Fruit fly (Drosophila melanogaster): ENCODE measurements around the gene Bet5.

Gene Bet5

DNA sequence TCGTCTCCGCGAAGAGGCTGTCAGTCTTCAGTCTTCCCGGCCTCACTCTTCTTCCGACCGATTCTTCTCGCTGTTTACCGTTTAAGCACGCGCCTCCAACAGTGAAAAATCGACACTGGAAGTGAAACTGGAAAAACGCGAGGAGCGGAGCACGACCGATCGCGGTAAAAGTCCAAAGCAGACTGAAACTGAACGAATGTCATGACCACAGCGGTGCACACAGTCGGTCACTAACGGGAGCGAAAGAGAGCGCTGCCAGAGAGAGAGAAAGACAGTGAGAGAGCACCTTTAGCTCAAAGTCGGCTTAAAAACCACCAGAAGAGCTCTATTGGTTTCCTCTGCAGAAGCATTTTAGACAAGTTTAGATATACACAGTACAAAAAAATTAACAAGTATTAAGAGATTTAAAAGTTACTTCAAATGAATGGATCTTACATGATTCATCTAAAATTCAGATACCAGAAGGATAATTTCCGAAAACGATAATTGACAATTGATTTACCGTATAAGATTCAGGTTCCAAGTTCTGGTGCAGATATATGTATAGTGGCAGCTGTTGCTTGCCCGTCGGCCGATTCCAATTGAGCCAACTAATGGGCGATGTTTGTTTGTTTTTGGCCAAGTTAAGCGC is 19.6 kb upstream of the Bet5 start, which contains the start of gene CG11498 (continued):
- TF ChIP-seq vri (GFP tag; optimal IDR thresholded peaks at IDR 0.05) (no peak), Eip93F (GFP tag; optimal IDR thresholded peaks at IDR 0.05) (no peak), esn (GFP tag; optimal IDR thresholded peaks at IDR 0.05) (peak; percentile 3), Ets21C (GFP tag; optimal IDR thresholded peaks at IDR 0.05) (no peak), spab (GFP tag; optimal IDR thresholded peaks at IDR 0.05) (no peak), CG10631 (GFP tag; optimal IDR thresholded peaks at IDR 0.05) (no peak), dsx (GFP tag; optimal IDR thresholded peaks at IDR 0.05; ENCODE audit: poor library complexity, severe bottlenecking) (no peak), acj6 (GFP tag; optimal IDR thresholded peaks at IDR 0.05) (no peak), Blimp-1 (GFP tag; optimal IDR thresholded peaks at IDR 0.05) (no peak), Sox14 (GFP tag; optimal IDR thresholded peaks at IDR 0.05) (no peak), CG11294 (GFP tag; IDR thresholded peaks at IDR 0.05) (no peak), fd85E (GFP tag; optimal IDR thresholded peaks at IDR 0.05) (no peak), CG8119 (GFP tag; IDR thresholded peaks at IDR 0.05) (peak; percentile 61; the same call in 2 of the 3 replicates), Hr4 (GFP tag; optimal IDR thresholded peaks at IDR 0.05) (peak; percentile 36), achi (GFP tag; optimal IDR thresholded peaks at IDR 0.05) (no peak), CG8632 (GFP tag; optimal IDR thresholded peaks at IDR 0.05) (no peak), Sox15 (GFP tag; optimal IDR thresholded peaks at IDR 0.05) (no peak), lz (GFP tag; optimal IDR thresholded peaks at IDR 0.05) (no peak), svp (GFP tag) (peak; percentile 54), CG6808 (GFP tag; optimal IDR thresholded peaks at IDR 0.05) (no peak), fd59A (GFP tag; optimal IDR thresholded peaks at IDR 0.05) (no peak), Lpt (GFP tag; optimal IDR thresholded peaks at IDR 0.05) (no peak), CG8319 (GFP tag; optimal IDR thresholded peaks at IDR 0.05) (no peak), net (GFP tag; optimal IDR thresholded peaks at IDR 0.05) (no peak), CG11762 (GFP tag; optimal IDR thresholded peaks at IDR 0.05; ENCODE audit: insufficient read depth) (no peak), Sox102F (GFP tag; optimal IDR thresholded peaks at IDR 0.05) (peak; percentile 18), CG6792 (GFP tag; optimal IDR thresholded peaks at IDR 0.05) (no peak), CG32006 (GFP tag; optimal IDR thresholded peaks at IDR 0.05) (peak; percentile 59), Ets96B (tag; optimal IDR thresholded peaks at IDR 0.05) (no peak), topi (GFP tag; optimal IDR thresholded peaks at IDR 0.05) (no peak), CG1621 (tag; optimal IDR thresholded peaks at IDR 0.05) (no peak), CG3032 (tag; optimal IDR thresholded peaks at IDR 0.05) (no peak)

- TF ChIP-seq CG6792 (GFP tag; optimal IDR thresholded peaks at IDR 0.05): no peak
- TF ChIP-seq CG6276 (GFP tag; optimal IDR thresholded peaks at IDR 0.05): peak; percentile 34
- no peak for TF ChIP-seq fd59A (GFP tag; optimal IDR thresholded peaks at IDR 0.05)
- no peak for TF ChIP-seq fkh (GFP tag; optimal IDR thresholded peaks at IDR 0.05)
- TF ChIP-seq CG6808 (GFP tag; optimal IDR thresholded peaks at IDR 0.05): no peak
- TF ChIP-seq CG8632 (GFP tag; optimal IDR thresholded peaks at IDR 0.05): no peak
- no peak for TF ChIP-seq Lpt (GFP tag; optimal IDR thresholded peaks at IDR 0.05)
- peak; percentile 85 for TF ChIP-seq Eip78C (GFP tag)
- TF ChIP-seq Hr4 (GFP tag; optimal IDR thresholded peaks at IDR 0.05): peak; percentile 70
- peak; percentile 58; the same call in 2 of the 3 replicates for TF ChIP-seq CG8119 (GFP tag; IDR thresholded peaks at IDR 0.05)
- peak; percentile 18 for TF ChIP-seq CG4318 (GFP tag; optimal IDR thresholded peaks at IDR 0.05)
- TF ChIP-seq topi (GFP tag; optimal IDR thresholded peaks at IDR 0.05): no peak
- TF ChIP-seq cyc (GFP tag; optimal IDR thresholded peaks at IDR 0.05): no peak
- peak; percentile 26; the same call in 1 of the 3 replicates for TF ChIP-seq CG6163 (GFP tag; IDR thresholded peaks at IDR 0.05)
- peak; percentile 65 for TF ChIP-seq CG15336 (GFP tag; IDR thresholded peaks at IDR 0.05)
- peak; percentile 52; the same call in 1 of the 3 replicates for TF ChIP-seq eg (GFP tag; IDR thresholded peaks at IDR 0.05)
- no peak for TF ChIP-seq CG11762 (GFP tag; optimal IDR thresholded peaks at IDR 0.05; ENCODE audit: insufficient read depth)
- TF ChIP-seq CG32006 (GFP tag; optimal IDR thresholded peaks at IDR 0.05): peak; percentile 74
These were observed 16.8 kb upstream of the Bet5 start for dm6 chr3R:30163228-30163627.
